Fruit fly (Drosophila melanogaster): ENCODE measurements around the gene CG6310.

Gene CG6310

dm6 chr3L:11097982-11098663 lies 28.5 kb upstream of the CG6310 start, which contains the start of the genes Irbp18 and APP-BP1 (continued):
- peak; percentile 96 for TF ChIP-seq HLH54F (GFP tag; optimal IDR thresholded peaks at IDR 0.05)
- TF ChIP-seq CG10565 (GFP tag; optimal IDR thresholded peaks at IDR 0.05), result peak; percentile 89
- TF ChIP-seq B-H2 (GFP tag; optimal IDR thresholded peaks at IDR 0.05), result peak; percentile 91
- TF ChIP-seq Bteb2 (GFP tag; optimal IDR thresholded peaks at IDR 0.05), result peak; percentile 94
- TF ChIP-seq odd (GFP tag; optimal IDR thresholded peaks at IDR 0.05), result peak; percentile 85
- TF ChIP-seq Dip3 (GFP tag; optimal IDR thresholded peaks at IDR 0.05), result peak; percentile 96
- peak; percentile 84 for TF ChIP-seq CG3407 (GFP tag; optimal IDR thresholded peaks at IDR 0.05)
- TF ChIP-seq CG32532 (GFP tag; IDR thresholded peaks at IDR 0.05), result peak; percentile 89
- peak; percentile 81 for TF ChIP-seq B-H1 (GFP tag; IDR thresholded peaks at IDR 0.05)
- TF ChIP-seq CG42726 (GFP tag; IDR thresholded peaks at IDR 0.05; ENCODE audit: partially characterized antibody), result no peak
- peak; percentile 75 for TF ChIP-seq ttk (GFP tag; IDR thresholded peaks at IDR 0.05)
- TF ChIP-seq Optix (GFP tag; IDR thresholded peaks at IDR 0.05), result peak; percentile 85
- TF ChIP-seq pum (GFP tag; optimal IDR thresholded peaks at IDR 0.05), result peak; percentile 93
- TF ChIP-seq cas (GFP tag; IDR thresholded peaks at IDR 0.05), result peak; percentile 32; the same call in 1 of the 2 replicates
- peak; percentile 93 for TF ChIP-seq CG10654 (GFP tag; optimal IDR thresholded peaks at IDR 0.05)
- no peak for TF ChIP-seq Kr (GFP tag; optimal IDR thresholded peaks at IDR 0.05)
- peak; percentile 44; the same call in 1 of the 2 replicates for TF ChIP-seq CG43689 (GFP tag; IDR thresholded peaks at IDR 0.05)
- TF ChIP-seq amos (GFP tag; IDR thresholded peaks at IDR 0.05; ENCODE audit: partially characterized antibody), result no peak; the same call in 1 of the 2 replicates
- TF ChIP-seq CG10366 (GFP tag; IDR thresholded peaks at IDR 0.05), result peak; percentile 84
- TF ChIP-seq CG15601 (tag; optimal IDR thresholded peaks at IDR 0.05), result peak; percentile 76
- TF ChIP-seq Mes4 (GFP tag; optimal IDR thresholded peaks at IDR 0.05), result peak; percentile 90
- TF ChIP-seq CG17385 (GFP tag; optimal IDR thresholded peaks at IDR 0.05), result peak; percentile 91
- TF ChIP-seq CG14014 (GFP tag; IDR thresholded peaks at IDR 0.05), result peak; percentile 83
- TF ChIP-seq Lhr (GFP tag; optimal IDR thresholded peaks at IDR 0.05), result peak; percentile 84
- no peak for TF ChIP-seq Hr39 (optimal IDR thresholded peaks at IDR 0.05)
- TF ChIP-seq trh (GFP tag; optimal IDR thresholded peaks at IDR 0.05), result peak; percentile 91
- TF ChIP-seq stc (GFP tag; IDR thresholded peaks at IDR 0.05), result peak; percentile 84
- TF ChIP-seq phol (tag; optimal IDR thresholded peaks at IDR 0.05), result peak; percentile 93
- peak; percentile 91 for TF ChIP-seq CG15011 (GFP tag; optimal IDR thresholded peaks at IDR 0.05)
- peak; percentile 22 for TF ChIP-seq cg (GFP tag; optimal IDR thresholded peaks at IDR 0.05)
- 0 out of 4 replicates have a peak, but pooled peaks have one; percentile 4 for TF ChIP-seq chinmo (GFP tag; IDR thresholded peaks at IDR 0.05; ENCODE audit: partially characterized antibody)
- TF ChIP-seq Dad (GFP tag; optimal IDR thresholded peaks at IDR 0.05), result peak; percentile 94
- peak; percentile 67 for TF ChIP-seq CG8765 (GFP tag; IDR thresholded peaks at IDR 0.05)
- TF ChIP-seq CoRest (tag; optimal IDR thresholded peaks at IDR 0.05), result peak; percentile 95
- peak; percentile 93 for TF ChIP-seq CG10543 (GFP tag; optimal IDR thresholded peaks at IDR 0.05)
- TF ChIP-seq oc (tag; optimal IDR thresholded peaks at IDR 0.05), result peak; percentile 76
- TF ChIP-seq grn (GFP tag; optimal IDR thresholded peaks at IDR 0.05), result peak; percentile 66
- peak; percentile 68; the same call in 1 of the 2 replicates for TF ChIP-seq CG11085 (GFP tag; IDR thresholded peaks at IDR 0.05)
- 0 out of 2 replicates have a peak, but pooled peaks have one; percentile 11 for TF ChIP-seq Bgb (GFP tag; IDR thresholded peaks at IDR 0.05; ENCODE audit: partially characterized antibody)
- TF ChIP-seq Sry-δ (GFP tag; optimal IDR thresholded peaks at IDR 0.05), result peak; percentile 60
- peak; percentile 88 for TF ChIP-seq YL-1 (GFP tag; optimal IDR thresholded peaks at IDR 0.05)
- TF ChIP-seq Ada2b (GFP tag; IDR thresholded peaks at IDR 0.05), result peak; percentile 87
- no peak for TF ChIP-seq Lpt (GFP tag; optimal IDR thresholded peaks at IDR 0.05)
- TF ChIP-seq CG8478 (optimal IDR thresholded peaks at IDR 0.05), result no peak
- TF ChIP-seq CG10979 (tag; optimal IDR thresholded peaks at IDR 0.05), result peak; percentile 90
- TF ChIP-seq Asciz (GFP tag; optimal IDR thresholded peaks at IDR 0.05), result peak; percentile 89
- TF ChIP-seq Rx (GFP tag; IDR thresholded peaks at IDR 0.05), result peak; percentile 83
- TF ChIP-seq CG11723 (GFP tag; optimal IDR thresholded peaks at IDR 0.05), result peak; percentile 88
- no peak for TF ChIP-seq pros (GFP tag; optimal IDR thresholded peaks at IDR 0.05)
- TF ChIP-seq trem (tag; optimal IDR thresholded peaks at IDR 0.05), result peak; percentile 84
